Worm (Caenorhabditis elegans) whole organism, L1 larva: Measurements from ENCODE around the gene mig-10.

Experiments
- ama-1 ChIP-seq: fragments of 150-350 bp; optimal IDR thresholded peaks from 2 replicates; lab custom pipeline; 2014
- ets-5 ChIP-seq: fragments of 200-800 bp; sonication (Bioruptor generic); IDR thresholded peaks from 2 replicates; pipeline ENCODE4 v1.3.6; 2022; ENCODE audit warnings: missing genetic modification characterization, missing compliant biosample characterization

ce11 chrIII:8235880-8236279 lies 43.0 kb upstream of the mig-10 start, which contains the start of gene C02F5.5:
- TF ChIP-seq ets-5 (GFP tag; lab: Robert Waterston, UW) (no peak), ama-1 (no peak)
